ENCODE assay signal across 2 worm cellular contexts in genomic region chrII:7393922-7394689, ce11.
TF ChIP-seq lines count a peak whose summit lies in the region.

No protein-coding gene starts in this region.

TF ChIP-seq in whole organism, L1 larva, 84 proteins besides CTCF, POLR2A, EP300 and RAD21 (continued from another document):
- no peak for TF ChIP-seq hlh-17 (GFP tag; optimal IDR thresholded peaks at IDR 0.05; lab: Kevin White, UChicago; ENCODE audit: borderline replicate concordance)
- no peak for TF ChIP-seq C16A3.4 (tag; optimal IDR thresholded peaks at IDR 0.05; lab: Kevin White, UChicago)
- TF ChIP-seq ceh-8 (GFP tag; optimal IDR thresholded peaks at IDR 0.05; lab: Kevin White, UChicago), result no peak
- TF ChIP-seq nhr-20 (tag; optimal IDR thresholded peaks at IDR 0.05; lab: Kevin White, UChicago), result peak; percentile 3
- no peak for TF ChIP-seq aha-1 (tag; optimal IDR thresholded peaks at IDR 0.05; lab: Kevin White, UChicago)
- no peak for TF ChIP-seq nhr-12 (tag; optimal IDR thresholded peaks at IDR 0.05; lab: Kevin White, UChicago)
- peak; percentile 21 for TF ChIP-seq blmp-1 (tag; optimal IDR thresholded peaks at IDR 0.05; lab: Kevin White, UChicago)
TF ChIP-seq in whole organism, L1 larva: peak in this region for 10.

TF ChIP-seq in whole organism, young adult, 124 proteins besides CTCF, POLR2A, EP300 and RAD21 (continued from another document):
- TF ChIP-seq akir-1 (GFP tag; optimal IDR thresholded peaks at IDR 0.05; lab: Kevin White, UChicago), result no peak
- TF ChIP-seq mes-4 (tag; optimal IDR thresholded peaks at IDR 0.05; lab: Kevin White, UChicago), result no peak
- TF ChIP-seq efl-1 (GFP tag; optimal IDR thresholded peaks at IDR 0.05; lab: Kevin White, UChicago), result peak; percentile 25
- no peak for TF ChIP-seq egl-44 (GFP tag; IDR thresholded peaks at IDR 0.05; lab: Robert Waterston, UW)
- TF ChIP-seq F37B4.10 (GFP tag; IDR thresholded peaks at IDR 0.05; lab: Robert Waterston, UW), result no peak
- no peak for TF ChIP-seq egrh-3 (GFP tag; IDR thresholded peaks at IDR 0.05; lab: Robert Waterston, UW)
- peak; percentile 21 for TF ChIP-seq ama-1 (optimal IDR thresholded peaks at IDR 0.05; lab: Kevin White, UChicago)
- no peak for TF ChIP-seq ama-1 (GFP tag; optimal IDR thresholded peaks at IDR 0.05; lab: Kevin White, UChicago)
- no peak for TF ChIP-seq nhr-80 (tag; optimal IDR thresholded peaks at IDR 0.05; lab: Kevin White, UChicago)
- no peak for TF ChIP-seq F10E7.11 (tag; optimal IDR thresholded peaks at IDR 0.05; lab: Kevin White, UChicago)
- TF ChIP-seq ekl-4 (GFP tag; IDR thresholded peaks at IDR 0.05; lab: Robert Waterston, UW), result no peak
- no peak for TF ChIP-seq ztf-22 (GFP tag; optimal IDR thresholded peaks at IDR 0.05; lab: Kevin White, UChicago)
- no peak for TF ChIP-seq attf-6 (GFP tag; IDR thresholded peaks at IDR 0.05; lab: Robert Waterston, UW)
- TF ChIP-seq repo-1 (tag; optimal IDR thresholded peaks at IDR 0.05; lab: Kevin White, UChicago), result no peak
- no peak for TF ChIP-seq ztf-25 (GFP tag; IDR thresholded peaks at IDR 0.05; lab: Robert Waterston, UW)
- no peak for TF ChIP-seq hlh-12 (tag; optimal IDR thresholded peaks at IDR 0.05; lab: Kevin White, UChicago)
- no peak for TF ChIP-seq B0261.1 (tag; optimal IDR thresholded peaks at IDR 0.05; lab: Kevin White, UChicago)
- peak; percentile 87 for TF ChIP-seq madf-6 (GFP tag; IDR thresholded peaks at IDR 0.05; lab: Robert Waterston, UW)
- TF ChIP-seq egl-18 (GFP tag; IDR thresholded peaks at IDR 0.05; lab: Robert Waterston, UW), result no peak
- no peak for TF ChIP-seq sdz-38 (tag; optimal IDR thresholded peaks at IDR 0.05; lab: Kevin White, UChicago)
- no peak for TF ChIP-seq somi-1 (GFP tag; optimal IDR thresholded peaks at IDR 0.05; lab: Kevin White, UChicago)
- no peak for TF ChIP-seq rec-8 (tag; optimal IDR thresholded peaks at IDR 0.05; lab: Kevin White, UChicago)
- TF ChIP-seq hlh-26 (GFP tag; conservative IDR thresholded peaks at IDR 0.05; lab: Robert Waterston, UW), result no peak
- peak; percentile 45 for TF ChIP-seq unc-62 (GFP tag; optimal IDR thresholded peaks at IDR 0.05; lab: Kevin White, UChicago)
- no peak for TF ChIP-seq tbx-9 (tag; optimal IDR thresholded peaks at IDR 0.05; lab: Kevin White, UChicago; ENCODE audit: borderline replicate concordance)
- TF ChIP-seq snpc-3.4 (tag; optimal IDR thresholded peaks at IDR 0.05; lab: Kevin White, UChicago), result peak; percentile 42
- TF ChIP-seq bed-1 (GFP tag; IDR thresholded peaks at IDR 0.05; lab: Robert Waterston, UW), result no peak
- 0 out of 2 replicates have a peak, but pooled peaks have one; percentile 20 for TF ChIP-seq lin-26 (GFP tag; IDR thresholded peaks at IDR 0.05; lab: Robert Waterston, UW)
- peak; percentile 70; the same call in 1 of the 2 replicates for TF ChIP-seq madf-8 (GFP tag; conservative IDR thresholded peaks at IDR 0.05; lab: Robert Waterston, UW)
- TF ChIP-seq nhr-90 (tag; optimal IDR thresholded peaks at IDR 0.05; lab: Kevin White, UChicago), result no peak
- TF ChIP-seq ets-4 (GFP tag; optimal IDR thresholded peaks at IDR 0.05; lab: Kevin White, UChicago), result no peak
- TF ChIP-seq athp-1 (tag; optimal IDR thresholded peaks at IDR 0.05; lab: Kevin White, UChicago), result no peak
- no peak for TF ChIP-seq gei-17 (GFP tag; optimal IDR thresholded peaks at IDR 0.05; lab: Kevin White, UChicago)
- no peak for TF ChIP-seq rpc-1 (optimal IDR thresholded peaks at IDR 0.05; lab: Kevin White, UChicago)
- no peak for TF ChIP-seq rpc-1 (tag; optimal IDR thresholded peaks at IDR 0.05; lab: Kevin White, UChicago)
- TF ChIP-seq ceh-79 (tag; optimal IDR thresholded peaks at IDR 0.05; lab: Kevin White, UChicago), result no peak
- TF ChIP-seq nfya-2 (GFP tag; IDR thresholded peaks at IDR 0.05; lab: Robert Waterston, UW), result no peak
- no peak for TF ChIP-seq zfh-2 (GFP tag; conservative IDR thresholded peaks at IDR 0.05; lab: Robert Waterston, UW)
- no peak for TF ChIP-seq lin-35 (GFP tag; optimal IDR thresholded peaks at IDR 0.05; lab: Kevin White, UChicago)
- TF ChIP-seq ztf-6 (GFP tag; IDR thresholded peaks at IDR 0.05; lab: Robert Waterston, UW), result no peak
- no peak for TF ChIP-seq die-1 (tag; optimal IDR thresholded peaks at IDR 0.05; lab: Kevin White, UChicago)
- TF ChIP-seq F52B5.7 (tag; optimal IDR thresholded peaks at IDR 0.05; lab: Kevin White, UChicago), result no peak
- TF ChIP-seq lin-40 (tag; optimal IDR thresholded peaks at IDR 0.05; lab: Kevin White, UChicago), result no peak
- TF ChIP-seq dpff-1 (tag; optimal IDR thresholded peaks at IDR 0.05; lab: Kevin White, UChicago), result no peak
